Fruit fly (Drosophila melanogaster): Measurements from ENCODE around the gene CG9503.
A peak's percentile ranks its signal among the peaks of the same experiment; 100 is the strongest.

DNA sequence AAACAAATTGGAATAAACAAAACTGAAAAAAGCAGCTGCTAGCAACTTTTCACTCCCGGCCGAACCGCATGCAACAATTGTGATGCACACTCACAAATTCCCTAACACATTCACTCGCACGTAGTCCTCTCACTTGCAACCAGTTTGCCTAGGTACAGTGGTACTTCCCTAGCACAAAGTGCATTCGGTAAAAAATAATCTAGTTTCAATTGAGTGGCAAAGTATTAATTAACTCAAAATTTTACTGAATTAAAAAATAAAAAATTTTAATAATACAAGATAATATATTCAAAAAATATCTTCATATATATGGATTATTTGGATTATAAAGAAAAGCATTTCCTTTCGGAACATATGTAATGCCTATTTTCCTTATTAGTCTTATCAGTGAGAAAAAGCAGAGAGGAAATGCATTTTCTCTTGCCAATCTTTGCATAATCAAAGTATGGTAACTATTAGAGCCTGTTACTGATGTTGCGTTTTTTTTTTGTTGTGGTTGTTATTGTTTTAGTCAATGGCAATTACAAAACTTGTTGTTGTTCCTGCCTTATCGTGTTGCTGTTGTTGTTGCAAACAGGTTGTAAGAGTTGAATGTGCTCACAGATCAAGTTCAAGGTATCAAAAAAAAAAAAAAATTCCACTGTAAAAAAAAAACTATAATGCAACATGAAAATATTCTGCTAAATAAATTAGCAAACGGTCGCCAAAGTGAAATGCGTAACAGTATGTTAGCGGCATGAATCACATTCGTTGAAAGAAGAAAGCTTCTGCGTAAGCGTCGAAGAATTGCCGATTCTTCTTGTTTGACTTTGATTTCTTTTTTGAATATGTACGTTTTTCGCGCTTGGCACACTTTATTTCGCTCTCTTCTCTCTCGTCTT lies 657 bp downstream of the CG9503 start:
- TF ChIP-seq rn (GFP tag; IDR thresholded peaks at IDR 0.05) = no peak
- peak; percentile 74 for TF ChIP-seq CG14655 (GFP tag; optimal IDR thresholded peaks at IDR 0.05)
- peak; percentile 50 for TF ChIP-seq CG8301 (tag; optimal IDR thresholded peaks at IDR 0.05)
- no peak for TF ChIP-seq CG13204 (GFP tag; optimal IDR thresholded peaks at IDR 0.05)
- TF ChIP-seq CG8159 (tag; optimal IDR thresholded peaks at IDR 0.05) = peak; percentile 45
- no peak for TF ChIP-seq gl (tag; optimal IDR thresholded peaks at IDR 0.05)
- TF ChIP-seq CG9948 (tag; optimal IDR thresholded peaks at IDR 0.05) = peak; percentile 62
- peak; percentile 30; the same call in 1 of the 3 replicates for TF ChIP-seq CG4496 (GFP tag; IDR thresholded peaks at IDR 0.05)
- no peak for TF ChIP-seq CG10348 (GFP tag; IDR thresholded peaks at IDR 0.05)
- peak; percentile 16; the same call in 1 of the 2 replicates for TF ChIP-seq CG12605 (GFP tag; IDR thresholded peaks at IDR 0.05)
- peak; percentile 26 for TF ChIP-seq CG15710 (tag; optimal IDR thresholded peaks at IDR 0.05)
- peak; percentile 42 for TF ChIP-seq CG17806 (tag; optimal IDR thresholded peaks at IDR 0.05)
- TF ChIP-seq Snoo (tag; optimal IDR thresholded peaks at IDR 0.05) = no peak

Measured in whole organism, pupa.